Worm (Caenorhabditis elegans) whole organism, mixed stage, embryonic: ENCODE results near the gene srw-121.
"Not testable (repeated sequence)": the region's sequence is repeated elsewhere in the genome, so short reads cannot be mapped to it uniquely, and the experiment has no call there.

Experiments
- elt-1 ChIP-seq: sonication (generic microtip); optimal IDR thresholded peaks from 2 replicates; lab custom pipeline; 2017; ENCODE audit warnings: missing genetic modification characterization, mild to moderate bottlenecking, missing compliant biosample characterization, antibody characterized with exemption, moderate library complexity, borderline replicate concordance; ENCODE audit not compliant: insufficient read depth
- elt-3 ChIP-seq: fragments of 150-350 bp; optimal IDR thresholded peaks from 2 replicates; lab custom pipeline; 2014; ENCODE audit warnings: missing biosample characterization, missing genetic modification characterization
- ham-2 ChIP-seq: fragments of 200-800 bp; sonication (Bioruptor generic); optimal IDR thresholded peaks from 2 replicates; lab custom pipeline; 2018; ENCODE audit warnings: mild to moderate bottlenecking, missing genetic modification characterization, missing compliant biosample characterization
- lin-13 ChIP-seq: fragments of 150-350 bp; optimal IDR thresholded peaks from 2 replicates; lab custom pipeline; 2014; ENCODE audit warnings: missing biosample characterization, missing genetic modification characterization

ce11 chrV:2952102-2952501 lies 39.3 kb downstream of the srw-121 start, which contains the start of gene srw-122:
- not testable (repeated sequence) for TF ChIP-seq elt-1 (tag; lab: Kevin White, UChicago); elt-3 (tag; lab: Kevin White, UChicago); lin-13 (tag; lab: Kevin White, UChicago); ham-2 (GFP tag; lab: Kevin White, UChicago)
